Worm (Caenorhabditis elegans): ENCODE results near the gene Y53F4B.23.

DNA sequence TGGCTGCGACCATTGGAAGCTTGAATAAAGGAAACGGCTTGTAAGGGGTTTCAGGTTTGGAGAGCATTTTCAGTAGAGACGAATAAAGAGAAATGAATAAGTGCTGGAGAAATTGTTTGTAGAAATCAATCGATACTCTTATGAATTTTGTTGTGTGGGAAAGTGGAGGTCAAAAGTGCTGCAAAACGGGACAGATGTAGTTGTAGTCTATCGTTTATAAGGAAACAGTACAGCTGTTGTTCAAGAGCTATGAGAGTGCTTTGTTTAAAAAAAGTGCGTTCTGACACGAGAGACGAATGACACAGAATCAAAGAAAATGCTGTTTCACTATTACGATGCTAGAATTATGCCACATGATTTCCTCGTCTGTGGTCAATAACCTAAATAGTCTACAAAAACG lies 6.2 kb downstream of the Y53F4B.23 start, which contains the start of gene Y53F4B.62:
- TF ChIP-seq rbr-2 (tag; optimal IDR thresholded peaks at IDR 0.05) (no peak), hlh-30 (tag; optimal IDR thresholded peaks at IDR 0.05; ENCODE audit: insufficient read depth) (no peak), ceh-20 (GFP tag; IDR thresholded peaks at IDR 0.05) (no peak), sdz-12 (GFP tag; optimal IDR thresholded peaks at IDR 0.05) (no peak), dpl-1 (GFP tag; optimal IDR thresholded peaks at IDR 0.05) (no peak), lin-15B (tag; optimal IDR thresholded peaks at IDR 0.05) (no peak)
